Worm (Caenorhabditis elegans): ENCODE measurements around the gene F46B3.23.
"Not testable (repeated sequence)": the region's sequence is repeated elsewhere in the genome, so short reads cannot be mapped to it uniquely, and the experiment has no call there.

Gene F46B3.23

DNA sequence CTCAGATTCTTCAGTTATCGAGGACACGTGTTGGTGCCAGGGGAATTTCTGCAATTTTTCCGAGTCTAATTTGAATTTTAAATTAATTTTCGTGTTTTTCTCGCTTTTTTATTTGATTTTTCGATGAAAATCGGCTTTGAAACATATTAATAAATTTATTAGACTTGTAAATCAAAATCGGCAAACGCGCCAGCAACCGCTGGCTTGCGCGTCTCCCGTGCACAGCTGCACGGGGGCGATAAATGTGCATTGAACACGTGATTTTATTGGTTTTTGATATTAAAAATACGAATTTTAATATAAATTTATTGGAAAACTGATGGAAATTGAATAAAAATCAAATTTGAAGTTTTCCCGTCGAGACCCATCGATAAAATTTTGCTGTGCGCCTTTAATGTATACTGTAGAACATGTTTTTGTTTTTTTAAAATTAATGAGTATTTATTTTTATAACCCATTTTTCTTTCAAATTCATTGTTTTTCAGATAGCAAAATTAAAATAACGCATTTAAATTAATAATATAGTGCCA, 25.9 kb downstream of the F46B3.23 start, which contains the start of gene F26F2.7 (continued):
- TF ChIP-seq unc-130 (tag; optimal IDR thresholded peaks at IDR 0.05) (peak; percentile 86), ztf-4 (tag; optimal IDR thresholded peaks at IDR 0.05) (no peak), lin-15B (tag; optimal IDR thresholded peaks at IDR 0.05) (no peak), nhr-11 (tag; optimal IDR thresholded peaks at IDR 0.05) (peak; percentile 69), lin-35 (GFP tag; optimal IDR thresholded peaks at IDR 0.05) (peak; percentile 76 to 84), nhr-77 (tag; optimal IDR thresholded peaks at IDR 0.05) (no peak), fos-1 (tag; optimal IDR thresholded peaks at IDR 0.05) (peak; percentile 28), mep-1 (tag; optimal IDR thresholded peaks at IDR 0.05) (peak; percentile 94), mab-9 (GFP tag; IDR thresholded peaks at IDR 0.05) (peak; percentile 45; the same call in 1 of the 2 replicates)

DNA sequence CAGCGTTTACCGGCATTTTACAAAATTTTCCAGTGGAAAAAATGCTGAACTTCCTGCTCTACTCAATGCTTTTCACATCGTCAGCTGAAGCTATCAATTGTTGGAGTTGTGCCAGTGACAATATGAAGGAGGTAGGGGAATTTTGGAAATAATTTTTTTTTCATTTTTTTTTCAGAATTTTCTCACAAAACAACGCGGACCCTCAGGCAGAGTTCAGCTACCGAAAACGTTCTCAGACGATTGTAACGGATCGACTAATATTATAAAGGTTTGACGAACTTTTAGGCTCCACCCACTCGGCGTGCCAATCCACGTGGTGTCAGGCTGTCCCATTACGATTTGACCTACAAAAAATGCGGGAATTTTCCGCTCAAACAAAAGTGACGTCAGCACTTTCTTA, 27.0 kb downstream of the F46B3.23 start, which contains the start of gene F26F2.8:
TSS of gene F26F2.8 (plus strand) at position 13 of the 400 bp plus-strand sequence.
- no peak for TF ChIP-seq ets-5 (GFP tag; IDR thresholded peaks at IDR 0.05)
- no peak for TF ChIP-seq elt-2 (tag; optimal IDR thresholded peaks at IDR 0.05)
- no peak for TF ChIP-seq nhr-19 (GFP tag; conservative IDR thresholded peaks at IDR 0.05)
- TF ChIP-seq efl-1 (optimal IDR thresholded peaks at IDR 0.05) = no peak
- peak in 1 of 2 experiments; percentile 66 for TF ChIP-seq efl-1 (GFP tag; optimal IDR thresholded peaks at IDR 0.05 in 1 of 2)
- no peak for TF ChIP-seq fkh-4 (tag; optimal IDR thresholded peaks at IDR 0.05; ENCODE audit: borderline replicate concordance)

- TF ChIP-seq nhr-47 (tag; optimal IDR thresholded peaks at IDR 0.05) (no peak), nhr-77 (tag; optimal IDR thresholded peaks at IDR 0.05) (no peak), fkh-10 (GFP tag; optimal IDR thresholded peaks at IDR 0.05) (no peak), lin-35 (GFP tag; optimal IDR thresholded peaks at IDR 0.05) (no peak)
Measured at ce11 chrV:20574872-20575271, 31.6 kb downstream of the F46B3.23 start.

DNA sequence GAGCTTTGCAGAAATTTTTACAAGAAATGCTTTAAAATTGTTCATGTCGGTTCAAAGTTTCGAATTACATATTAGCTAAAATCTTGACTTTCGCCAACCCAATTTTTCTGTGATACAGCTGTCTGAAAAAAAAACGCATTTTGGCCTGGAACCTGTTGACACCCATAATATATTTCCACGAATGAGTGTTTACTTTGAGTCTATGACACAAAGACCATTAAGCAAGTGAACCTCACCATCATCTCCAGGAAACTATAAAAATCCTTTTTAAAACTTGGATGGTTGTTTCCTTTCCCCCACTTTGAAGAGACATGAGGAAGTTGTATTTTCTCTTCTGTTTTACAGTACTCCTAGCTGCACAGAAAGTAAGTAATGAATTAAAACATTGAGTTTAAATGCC, 32.2 kb downstream of the F46B3.23 start, which contains the start of gene clec-263:
TSS of gene clec-263 (plus strand) at position 301 of the 400 bp plus-strand sequence.
- TF ChIP-seq tlp-1 (tag; optimal IDR thresholded peaks at IDR 0.05) (no peak), efl-1 (optimal IDR thresholded peaks at IDR 0.05) (no peak), efl-1 (GFP tag; optimal IDR thresholded peaks at IDR 0.05 in 1 of 2) (peak in 1 of 2 experiments; percentile 4)

DNA sequence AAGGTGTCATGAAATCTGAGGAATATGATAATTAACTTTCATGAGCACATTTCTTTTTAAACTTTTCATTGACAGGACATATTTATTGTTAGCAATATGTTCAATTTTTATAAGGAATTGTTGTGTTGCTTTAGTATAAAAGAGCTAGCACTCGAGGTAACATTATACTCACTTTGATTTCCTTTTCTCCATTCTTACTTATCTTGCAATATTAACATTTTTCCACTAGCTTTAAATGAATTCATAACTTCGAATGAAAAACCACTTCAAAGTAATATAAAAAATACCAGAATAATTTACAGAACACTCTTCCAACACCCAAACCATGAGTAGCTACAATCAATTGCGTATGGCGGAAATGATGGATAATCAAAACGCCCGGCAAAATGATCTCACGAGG, 33.1 kb downstream of the F46B3.23 start, which contains the start of gene F26F2.5:
TSS of gene F26F2.5 (plus strand) at position 301 of the 400 bp plus-strand sequence.
- no peak for TF ChIP-seq efl-1 (optimal IDR thresholded peaks at IDR 0.05)
- no peak for TF ChIP-seq efl-1 (GFP tag; optimal IDR thresholded peaks at IDR 0.05 in 1 of 2)
- TF ChIP-seq C04F5.9 (tag; optimal IDR thresholded peaks at IDR 0.05) = no peak
- TF ChIP-seq lin-13 (GFP tag; optimal IDR thresholded peaks at IDR 0.05) = no peak
- no peak for TF ChIP-seq ces-1 (GFP tag; optimal IDR thresholded peaks at IDR 0.05)
- TF ChIP-seq zag-1 (tag; optimal IDR thresholded peaks at IDR 0.05) = no peak
- TF ChIP-seq irx-1 (tag; optimal IDR thresholded peaks at IDR 0.05) = no peak
- TF ChIP-seq unc-86 (tag; optimal IDR thresholded peaks at IDR 0.05) = no peak
- no peak for TF ChIP-seq skn-1 (tag; optimal IDR thresholded peaks at IDR 0.05)

- TF ChIP-seq F16B12.6 (tag; optimal IDR thresholded peaks at IDR 0.05); skn-1 (tag; optimal IDR thresholded peaks at IDR 0.05); nhr-90 (tag; optimal IDR thresholded peaks at IDR 0.05; ENCODE audit: poor library complexity): not testable (repeated sequence)
Measured at ce11 chrV:20568995-20569394, 37.5 kb downstream of the F46B3.23 start, which contains the start of gene F26F2.4. Gene F26F2.4 (plus strand): TSS chrV:20569295.

- TF ChIP-seq mef-2 (tag; optimal IDR thresholded peaks at IDR 0.05) (no peak), xbp-1 (tag; optimal IDR thresholded peaks at IDR 0.05) (no peak), mdl-1 (tag; optimal IDR thresholded peaks at IDR 0.05) (no peak), hpl-2 (GFP tag; optimal IDR thresholded peaks at IDR 0.05) (no peak), sup-37 (GFP tag; optimal IDR thresholded peaks at IDR 0.05) (no peak), nhr-85 (tag) (no peak), fos-1 (tag; optimal IDR thresholded peaks at IDR 0.05) (no peak), blmp-1 (tag; optimal IDR thresholded peaks at IDR 0.05) (no peak)
Measured at ce11 chrV:20566454-20566853, 40.1 kb downstream of the F46B3.23 start, which contains the start of gene F26F2.3. Gene F26F2.3 (minus strand): TSS chrV:20566554.
